Fruit fly (Drosophila melanogaster) whole organism, embryonic: Measurements from ENCODE around the gene mib1.

Source experiments
- CG10543 ChIP-seq: fragments of 200-800 bp; sonication (Bioruptor generic); optimal IDR thresholded peaks from 3 replicates; lab custom pipeline; 2017; ENCODE audit warnings: missing biosample characterization, mild to moderate bottlenecking, missing genetic modification characterization, moderate library complexity
- CG12942 ChIP-seq: fragments of 200-800 bp; sonication (Bioruptor generic); optimal IDR thresholded peaks from 3 replicates; lab custom pipeline; 2016; ENCODE audit warnings: missing biosample characterization, missing genetic modification characterization
- CG14014 ChIP-seq: fragments of 200-800 bp; sonication (Bioruptor generic); IDR thresholded peaks from 2 replicates; pipeline ENCODE4 v1.3.6; 2022; ENCODE audit warnings: missing biosample characterization, missing genetic modification characterization
- CG1603 ChIP-seq: fragments of 200-800 bp; sonication (Bioruptor generic); optimal IDR thresholded peaks from 2 replicates; lab custom pipeline; 2019; ENCODE audit warnings: missing biosample characterization, mild to moderate bottlenecking, missing genetic modification characterization, moderate library complexity
- CG1647 ChIP-seq: fragments of 200-800 bp; sonication (Bioruptor generic); optimal IDR thresholded peaks from 3 replicates; lab custom pipeline; 2016; ENCODE audit warnings: missing biosample characterization, missing genetic modification characterization
- CG17328 ChIP-seq: fragments of 200-800 bp; sonication (Bioruptor generic); IDR thresholded peaks from 2 replicates; pipeline ENCODE4 v1.3.6; 2022; ENCODE audit warnings: missing biosample characterization, missing genetic modification characterization
- CG17361 ChIP-seq: fragments of 200-800 bp; sonication (Bioruptor generic); IDR thresholded peaks from 3 replicates; pipeline ENCODE4 v1.3.6; 2022; ENCODE audit warnings: missing biosample characterization, missing genetic modification characterization
- CG18476 ChIP-seq: fragments of 200-800 bp; sonication (Bioruptor generic); optimal IDR thresholded peaks from 2 replicates; lab custom pipeline; 2016; ENCODE audit warnings: missing biosample characterization, mild to moderate bottlenecking, missing genetic modification characterization
- CG2116 ChIP-seq: fragments of 200-800 bp; sonication (Bioruptor generic); optimal IDR thresholded peaks from 3 replicates; lab custom pipeline; 2018; ENCODE audit warnings: missing biosample characterization, mild to moderate bottlenecking, missing genetic modification characterization
- CG30403 ChIP-seq: fragments of 200-800 bp; sonication (Bioruptor generic); optimal IDR thresholded peaks from 3 replicates; lab custom pipeline; 2016; ENCODE audit warnings: missing biosample characterization, missing genetic modification characterization
- CG31388 ChIP-seq: fragments of 200-800 bp; sonication (Bioruptor generic); optimal IDR thresholded peaks from 2 replicates; lab custom pipeline; 2016; ENCODE audit warnings: missing biosample characterization, missing genetic modification characterization
- CG32532 ChIP-seq: fragments of 200-800 bp; sonication (Bioruptor generic); IDR thresholded peaks from 2 replicates; pipeline ENCODE4 v1.3.6; 2022; ENCODE audit warnings: missing biosample characterization, missing genetic modification characterization
- CG34224 ChIP-seq: fragments of 200-800 bp; sonication (Bioruptor generic); IDR thresholded peaks from 3 replicates; pipeline ENCODE4 v1.3.6; 2022; ENCODE audit warnings: missing biosample characterization, missing genetic modification characterization; ENCODE audit not compliant: partially characterized antibody
- CG3838 ChIP-seq: fragments of 200-800 bp; sonication (Bioruptor generic); optimal IDR thresholded peaks from 3 replicates; lab custom pipeline; 2016; ENCODE audit warnings: missing biosample characterization, missing genetic modification characterization
- CG3995 ChIP-seq: fragments of 200-800 bp; sonication (Bioruptor generic); optimal IDR thresholded peaks from 3 replicates; lab custom pipeline; 2016; ENCODE audit warnings: missing biosample characterization, missing genetic modification characterization
- CG4424 ChIP-seq: fragments of 200-800 bp; sonication (Bioruptor generic); optimal IDR thresholded peaks from 3 replicates; lab custom pipeline; 2016; ENCODE audit warnings: missing biosample characterization, missing genetic modification characterization
- CG5953 ChIP-seq: fragments of 200-800 bp; sonication (Bioruptor generic); IDR thresholded peaks from 2 replicates; pipeline ENCODE4 v1.3.6; 2022; ENCODE audit warnings: missing biosample characterization, missing genetic modification characterization
- CG8281 ChIP-seq: fragments of 200-800 bp; sonication (Bioruptor generic); optimal IDR thresholded peaks from 2 replicates; lab custom pipeline; 2018; ENCODE audit warnings: missing biosample characterization, mild to moderate bottlenecking, missing genetic modification characterization, moderate library complexity
- Camta ChIP-seq: fragments of 200-800 bp; sonication (Bioruptor generic); optimal IDR thresholded peaks from 2 replicates; lab custom pipeline; 2016; ENCODE audit warnings: missing biosample characterization, missing genetic modification characterization
- CrebB ChIP-seq: fragments of 200-800 bp; sonication (Bioruptor generic); optimal IDR thresholded peaks from 3 replicates; lab custom pipeline; 2018; ENCODE audit warnings: missing biosample characterization, mild to moderate bottlenecking, missing genetic modification characterization
- D19A ChIP-seq: fragments of 200-800 bp; optimal IDR thresholded peaks from 3 replicates; lab custom pipeline; 2019; ENCODE audit warnings: missing biosample characterization, mild to moderate bottlenecking, missing genetic modification characterization, moderate library complexity
- Dip3 ChIP-seq: fragments of 200-800 bp; sonication (Bioruptor generic); optimal IDR thresholded peaks from 3 replicates; lab custom pipeline; 2016; ENCODE audit warnings: missing biosample characterization, missing genetic modification characterization
- Dp ChIP-seq: fragments of 200-800 bp; sonication (Bioruptor generic); optimal IDR thresholded peaks from 2 replicates; lab custom pipeline; 2018; ENCODE audit warnings: missing biosample characterization, mild to moderate bottlenecking, missing genetic modification characterization, moderate library complexity
- Ets65A ChIP-seq: fragments of 200-800 bp; sonication (Bioruptor generic); peaks from one replicate; lab custom pipeline; 2016; ENCODE audit warnings: missing biosample characterization, missing genetic modification characterization
- Fer2 ChIP-seq: fragments of 200-800 bp; sonication (Bioruptor generic); optimal IDR thresholded peaks from 2 replicates; lab custom pipeline; 2018; ENCODE audit warnings: missing biosample characterization, mild to moderate bottlenecking, missing genetic modification characterization, moderate library complexity
- HLH4C ChIP-seq: fragments of 200-800 bp; sonication (Bioruptor generic); IDR thresholded peaks from 3 replicates; pipeline ENCODE4 v1.3.6; 2022; ENCODE audit warnings: missing biosample characterization, missing genetic modification characterization; ENCODE audit not compliant: partially characterized antibody
- HLH54F ChIP-seq: fragments of 200-800 bp; sonication (Bioruptor generic); optimal IDR thresholded peaks from 3 replicates; lab custom pipeline; 2016; ENCODE audit warnings: missing biosample characterization, missing genetic modification characterization
- Lim3 ChIP-seq: fragments of 200-800 bp; sonication (Bioruptor generic); IDR thresholded peaks from 2 replicates; pipeline ENCODE4 v1.3.6; 2022; ENCODE audit warnings: missing biosample characterization, missing genetic modification characterization
- MBD-R2 ChIP-seq: fragments of 200-800 bp; sonication (Bioruptor generic); IDR thresholded peaks from 2 replicates; pipeline ENCODE4 v1.3.6; 2022; ENCODE audit warnings: missing biosample characterization, missing genetic modification characterization
- Mad ChIP-seq: fragments of 200-800 bp; sonication (Bioruptor generic); optimal IDR thresholded peaks from 2 replicates; lab custom pipeline; 2016; ENCODE audit warnings: missing biosample characterization, missing genetic modification characterization
- Med ChIP-seq: fragments of 200-800 bp; sonication (Bioruptor generic); peaks from one replicate; lab custom pipeline; 2016; ENCODE audit warnings: missing biosample characterization, missing genetic modification characterization, mild to moderate bottlenecking, inconsistent platforms, moderate library complexity
- NC2α ChIP-seq: fragments of 200-800 bp; sonication (Bioruptor generic); optimal IDR thresholded peaks from 2 replicates; lab custom pipeline; 2016; ENCODE audit warnings: missing biosample characterization, missing genetic modification characterization
- Oaz ChIP-seq: fragments of 200-800 bp; sonication (Bioruptor generic); IDR thresholded peaks from 2 replicates; pipeline ENCODE4 v1.3.6; 2022; ENCODE audit warnings: missing biosample characterization, missing genetic modification characterization
- Ssrp ChIP-seq: fragments of 200-800 bp; sonication (Bioruptor generic); optimal IDR thresholded peaks from 2 replicates; lab custom pipeline; 2018; ENCODE audit warnings: missing biosample characterization, mild to moderate bottlenecking, missing genetic modification characterization, moderate library complexity
- Xbp1 ChIP-seq: fragments of 200-800 bp; sonication (Bioruptor generic); optimal IDR thresholded peaks from 3 replicates; lab custom pipeline; 2016; ENCODE audit warnings: missing biosample characterization, mild to moderate bottlenecking, missing genetic modification characterization
- crc ChIP-seq: fragments of 200-800 bp; sonication (Bioruptor generic); optimal IDR thresholded peaks from 2 replicates; lab custom pipeline; 2016; ENCODE audit warnings: missing biosample characterization, missing genetic modification characterization
- cwo ChIP-seq: fragments of 200-800 bp; sonication (Bioruptor generic); optimal IDR thresholded peaks from 3 replicates; lab custom pipeline; 2017; ENCODE audit warnings: missing biosample characterization, missing genetic modification characterization, mild to moderate bottlenecking, moderate library complexity, missing genetic modification reagents
- dati ChIP-seq: fragments of 200-800 bp; sonication (Bioruptor generic); IDR thresholded peaks from 2 replicates; pipeline ENCODE4 v1.3.6; 2022; ENCODE audit warnings: missing biosample characterization, missing genetic modification characterization
- dmrt99B ChIP-seq: fragments of 200-800 bp; sonication (Bioruptor generic); optimal IDR thresholded peaks from 2 replicates; lab custom pipeline; 2018; ENCODE audit warnings: missing biosample characterization, mild to moderate bottlenecking, missing genetic modification characterization, moderate library complexity
- ewg ChIP-seq: fragments of 200-800 bp; sonication (Bioruptor generic); optimal IDR thresholded peaks from 3 replicates; lab custom pipeline; 2017; ENCODE audit warnings: mild to moderate bottlenecking, missing biosample characterization, missing genetic modification reagents, missing genetic modification characterization
- ftz-f1 ChIP-seq: fragments of 200-800 bp; sonication (Bioruptor generic); optimal IDR thresholded peaks from 2 replicates; lab custom pipeline; 2016; ENCODE audit warnings: missing biosample characterization, missing genetic modification characterization
- gfzf ChIP-seq: fragments of 200-800 bp; sonication (Bioruptor generic); optimal IDR thresholded peaks from 2 replicates; lab custom pipeline; 2016; ENCODE audit warnings: missing biosample characterization, mild to moderate bottlenecking, missing genetic modification characterization, moderate library complexity
- grn ChIP-seq: fragments of 200-800 bp; sonication (Bioruptor generic); optimal IDR thresholded peaks from 3 replicates; lab custom pipeline; 2017; ENCODE audit warnings: missing biosample characterization, missing genetic modification characterization
- her ChIP-seq: fragments of 200-800 bp; sonication (Bioruptor generic); optimal IDR thresholded peaks from 2 replicates; lab custom pipeline; 2016; ENCODE audit warnings: missing biosample characterization, missing genetic modification characterization
- inv ChIP-seq: fragments of 200-800 bp; sonication (Bioruptor generic); IDR thresholded peaks from 2 replicates; pipeline ENCODE4 v1.3.6; 2022; ENCODE audit warnings: missing biosample characterization, missing genetic modification characterization; ENCODE audit not compliant: partially characterized antibody
- klu ChIP-seq: fragments of 200-800 bp; sonication (Bioruptor generic); IDR thresholded peaks from 2 replicates; pipeline ENCODE4 v1.3.6; 2022; ENCODE audit warnings: missing biosample characterization, missing genetic modification characterization
- lilli ChIP-seq: fragments of 200-800 bp; sonication (Bioruptor generic); optimal IDR thresholded peaks from 3 replicates; lab custom pipeline; 2016; ENCODE audit warnings: missing biosample characterization, missing genetic modification characterization
- nau ChIP-seq: fragments of 200-800 bp; sonication (Bioruptor generic); optimal IDR thresholded peaks from 3 replicates; lab custom pipeline; 2017; ENCODE audit warnings: missing biosample characterization, mild to moderate bottlenecking, missing genetic modification characterization, missing genetic modification reagents
- repo ChIP-seq: fragments of 200-800 bp; sonication (Bioruptor generic); optimal IDR thresholded peaks from 2 replicates; lab custom pipeline; 2016; ENCODE audit warnings: missing biosample characterization, missing genetic modification characterization
- tna ChIP-seq: fragments of 200-800 bp; sonication (Bioruptor generic); IDR thresholded peaks from 2 replicates; pipeline ENCODE4 v1.3.6; 2022; ENCODE audit warnings: missing biosample characterization, missing genetic modification characterization; ENCODE audit not compliant: partially characterized antibody
- toy ChIP-seq: fragments of 200-800 bp; sonication (Bioruptor generic); IDR thresholded peaks from 2 replicates; pipeline ENCODE4 v1.3.6; 2022; ENCODE audit warnings: missing biosample characterization, missing genetic modification characterization
- zfh1 ChIP-seq: fragments of 200-800 bp; sonication (Bioruptor generic); IDR thresholded peaks from 3 replicates; pipeline ENCODE4 v1.3.6; 2022; ENCODE audit warnings: missing biosample characterization, missing genetic modification characterization

The mib1 gene

dm6 chr3L:15988039-15988546, 23.5 kb downstream of the mib1 start, which contains the start of gene Hip14 (continued):
- peak; percentile 21 for TF ChIP-seq CG1647 (GFP tag; lab: Kevin White, UChicago)
- no peak for TF ChIP-seq dati (GFP tag; lab: Robert Waterston, UW)
- TF ChIP-seq HLH4C (GFP tag; lab: Robert Waterston, UW) = no peak
- TF ChIP-seq HLH54F = peak; percentile 0
- TF ChIP-seq CG2116 = peak; percentile 52
- peak; percentile 8 for TF ChIP-seq lilli (GFP tag; lab: Kevin White, UChicago)
- TF ChIP-seq CG5953 = no peak
- no peak for TF ChIP-seq D19A (tag; lab: Kevin White, UChicago)
- TF ChIP-seq CG12942 (GFP tag; lab: Kevin White, UChicago) = no peak
- TF ChIP-seq CrebB = peak; percentile 10
- peak; percentile 21 for TF ChIP-seq Ssrp (tag; lab: Kevin White, UChicago)
- peak; percentile 11 for TF ChIP-seq Xbp1 (GFP tag; lab: Kevin White, UChicago)
- TF ChIP-seq klu = 0 out of 2 replicates have a peak, but pooled peaks have one; percentile 17
- TF ChIP-seq CG34224 = 0 out of 3 replicates have a peak, but pooled peaks have one; percentile 30
- TF ChIP-seq ftz-f1 = peak; percentile 20
- TF ChIP-seq CG17328 (GFP tag; lab: Robert Waterston, UW) = 0 out of 2 replicates have a peak, but pooled peaks have one; percentile 8
- TF ChIP-seq CG8281 (tag; lab: Kevin White, UChicago) = no peak
- TF ChIP-seq CG3838 (GFP tag; lab: Kevin White, UChicago) = no peak
- TF ChIP-seq CG32532 (GFP tag; lab: Robert Waterston, UW) = no peak
- peak; percentile 43 for TF ChIP-seq CG30403 (GFP tag; lab: Kevin White, UChicago)
- TF ChIP-seq tna (GFP tag; lab: Robert Waterston, UW) = no peak
- TF ChIP-seq CG17361 (GFP tag; lab: Robert Waterston, UW) = 0 out of 3 replicates have a peak, but pooled peaks have one; percentile 36

- no peak for TF ChIP-seq cwo (GFP tag; lab: Kevin White, UChicago)
- no peak for TF ChIP-seq Oaz (GFP tag; lab: Robert Waterston, UW)
- TF ChIP-seq toy (GFP tag; lab: Robert Waterston, UW) = no peak
- TF ChIP-seq CG4424 = peak; percentile 1
- TF ChIP-seq dmrt99B (tag; lab: Kevin White, UChicago) = no peak
- no peak for TF ChIP-seq CG31388 (GFP tag; lab: Kevin White, UChicago)
- no peak for TF ChIP-seq CG14014 (GFP tag; lab: Robert Waterston, UW)
- TF ChIP-seq her (GFP tag; lab: Kevin White, UChicago) = no peak
- TF ChIP-seq Med (GFP tag; lab: Kevin White, UChicago) = peak; percentile 16
- TF ChIP-seq crc (GFP tag; lab: Kevin White, UChicago) = no peak
- no peak for TF ChIP-seq nau (GFP tag; lab: Kevin White, UChicago)
- no peak for TF ChIP-seq ewg (GFP tag; lab: Kevin White, UChicago)
- no peak for TF ChIP-seq CG18476 (GFP tag; lab: Kevin White, UChicago)
- TF ChIP-seq Ets65A (GFP tag; lab: Kevin White, UChicago) = peak; percentile 43
- peak; percentile 31 for TF ChIP-seq MBD-R2 (GFP tag; lab: Robert Waterston, UW)
- TF ChIP-seq grn (GFP tag; lab: Kevin White, UChicago) = no peak
- no peak for TF ChIP-seq Camta (GFP tag; lab: Kevin White, UChicago)
- peak; percentile 74 for TF ChIP-seq CG3995 (GFP tag; lab: Kevin White, UChicago)
- TF ChIP-seq zfh1 = no peak
- TF ChIP-seq CG1603 (tag; lab: Kevin White, UChicago) = no peak
- no peak for TF ChIP-seq Lim3 (GFP tag; lab: Robert Waterston, UW)
- peak; percentile 51 for TF ChIP-seq Dp (GFP tag; lab: Kevin White, UChicago)
- TF ChIP-seq NC2α (GFP tag; lab: Kevin White, UChicago) = no peak
- TF ChIP-seq inv (GFP tag; lab: Robert Waterston, UW) = no peak
- TF ChIP-seq gfzf (GFP tag; lab: Kevin White, UChicago) = peak; percentile 55
- TF ChIP-seq CG10543 (GFP tag; lab: Kevin White, UChicago) = no peak
- no peak for TF ChIP-seq Dip3 (GFP tag; lab: Kevin White, UChicago)
- TF ChIP-seq Mad (GFP tag; lab: Kevin White, UChicago) = no peak
- TF ChIP-seq repo = no peak
- no peak for TF ChIP-seq Fer2
Observed at dm6 chr3L:15987635-15988034, 24.0 kb downstream of the mib1 start, which contains the start of gene PolD1. Gene PolD1, minus strand, starts transcription at chr3L:15987815.
